Worm (Caenorhabditis elegans) whole organism, L4 larva: ENCODE data around the gene Y22D7AL.4.
A peak's percentile ranks its signal among the peaks of the same experiment; 100 is the strongest.

ENCODE experiments used
- D1046.2 ChIP-seq: fragments of 200-800 bp; sonication (Bioruptor generic); IDR thresholded peaks from 2 replicates; pipeline ENCODE4 v1.3.6; 2022; ENCODE audit warnings: missing genetic modification characterization, missing compliant biosample characterization
- F49E8.2 ChIP-seq: sonication (generic microtip); optimal IDR thresholded peaks from 2 replicates; lab custom pipeline; 2016; ENCODE audit warnings: missing compliant biosample characterization, mild to moderate bottlenecking, missing genetic modification characterization, borderline replicate concordance
- R02D3.7 ChIP-seq: fragments of 150-350 bp; sonication (generic microtip); optimal IDR thresholded peaks from 3 replicates; lab custom pipeline; 2014; ENCODE audit warnings: missing biosample characterization, missing genetic modification characterization
- T20F7.1 ChIP-seq: fragments of 200-800 bp; sonication (Bioruptor generic); optimal IDR thresholded peaks from 2 replicates; lab custom pipeline; 2018; ENCODE audit warnings: mild to moderate bottlenecking, missing genetic modification characterization, missing compliant biosample characterization
- T26A8.4 ChIP-seq: fragments of 200-800 bp; sonication (Bioruptor generic); IDR thresholded peaks from 2 replicates; pipeline ENCODE4 v1.3.6; 2022; ENCODE audit warnings: missing genetic modification characterization, missing compliant biosample characterization
- Y5F2A.4 ChIP-seq: fragments of 200-800 bp; sonication (Bioruptor generic); optimal IDR thresholded peaks from 2 replicates; lab custom pipeline; 2018; ENCODE audit warnings: mild to moderate bottlenecking, missing genetic modification characterization, missing compliant biosample characterization
- ZK546.5 ChIP-seq, 2 experiments: sonication (generic microtip); optimal IDR thresholded peaks; 2 replicates each; lab custom pipeline; 2017; ENCODE audit warnings: missing biosample characterization in 2 of 2, missing genetic modification characterization in 2 of 2
- arid-1 ChIP-seq: fragments of 200-800 bp; sonication (Bioruptor generic); conservative IDR thresholded peaks from 2 replicates; pipeline ENCODE4 v1.3.6; 2022; ENCODE audit warnings: missing genetic modification reagents, missing genetic modification characterization, missing compliant biosample characterization
- ceh-20 ChIP-seq: fragments of 200-800 bp; sonication (Bioruptor generic); IDR thresholded peaks from 2 replicates; pipeline ENCODE4 v1.3.6; 2022; ENCODE audit warnings: missing genetic modification reagents, missing genetic modification characterization, missing compliant biosample characterization
- ceh-82 ChIP-seq: sonication (generic microtip); optimal IDR thresholded peaks from 2 replicates; lab custom pipeline; 2017; ENCODE audit warnings: missing biosample characterization, missing genetic modification characterization
- cey-2 ChIP-seq: sonication (generic microtip); optimal IDR thresholded peaks from 3 replicates; lab custom pipeline; 2017; ENCODE audit warnings: missing genetic modification characterization, mild to moderate bottlenecking, missing compliant biosample characterization, antibody characterized with exemption, borderline replicate concordance; ENCODE audit not compliant: insufficient read depth
- ctbp-1 ChIP-seq: fragments of 200-800 bp; sonication (Bioruptor generic); IDR thresholded peaks from 2 replicates; pipeline ENCODE4 v1.3.6; 2022; ENCODE audit warnings: missing genetic modification reagents, missing genetic modification characterization, missing compliant biosample characterization
- daf-8 ChIP-seq: fragments of 200-800 bp; sonication (Bioruptor generic); IDR thresholded peaks from 2 replicates; pipeline ENCODE4 v1.3.6; 2022; ENCODE audit warnings: missing genetic modification characterization, missing compliant biosample characterization
- dmd-8 ChIP-seq: fragments of 200-800 bp; sonication (Bioruptor generic); IDR thresholded peaks from 2 replicates; pipeline ENCODE4 v1.3.6; 2022; ENCODE audit warnings: missing genetic modification characterization, missing compliant biosample characterization
- dmd-9 ChIP-seq: fragments of 200-800 bp; sonication (Bioruptor generic); IDR thresholded peaks from 2 replicates; pipeline ENCODE4 v1.3.6; 2022; ENCODE audit warnings: missing genetic modification reagents, missing genetic modification characterization, missing compliant biosample characterization
- egl-27 ChIP-seq: sonication (generic microtip); optimal IDR thresholded peaks from 3 replicates; lab custom pipeline; 2017; ENCODE audit warnings: missing biosample characterization, missing genetic modification reagents, missing genetic modification characterization
- egl-43 ChIP-seq: fragments of 200-800 bp; sonication (Bioruptor generic); IDR thresholded peaks from 2 replicates; pipeline ENCODE4 v1.3.6; 2022; ENCODE audit warnings: missing genetic modification reagents, missing genetic modification characterization, missing compliant biosample characterization
- fkh-10 ChIP-seq: fragments of 150-350 bp; optimal IDR thresholded peaks from 2 replicates; lab custom pipeline; 2014; ENCODE audit warnings: missing biosample characterization, missing genetic modification reagents, missing genetic modification characterization
- fos-1 ChIP-seq: fragments of 150-350 bp; optimal IDR thresholded peaks from 2 replicates; lab custom pipeline; 2014; ENCODE audit warnings: missing biosample characterization, missing genetic modification characterization
- gei-8 ChIP-seq: fragments of 200-800 bp; sonication (Bioruptor generic); optimal IDR thresholded peaks from 2 replicates; lab custom pipeline; 2018; ENCODE audit warnings: mild to moderate bottlenecking, missing genetic modification characterization, missing compliant biosample characterization
- hlh-11 ChIP-seq: fragments of 200-800 bp; sonication (Bioruptor generic); optimal IDR thresholded peaks from 2 replicates; lab custom pipeline; 2018; ENCODE audit warnings: mild to moderate bottlenecking, missing genetic modification characterization, missing compliant biosample characterization
- hlh-30 ChIP-seq: sonication (generic microtip); optimal IDR thresholded peaks from 2 replicates; lab custom pipeline; 2017; ENCODE audit warnings: antibody characterized with exemption, mild to moderate bottlenecking, missing genetic modification characterization, missing compliant biosample characterization; ENCODE audit not compliant: insufficient read depth
- hmg-1.1 ChIP-seq: fragments of 200-800 bp; sonication (Bioruptor generic); IDR thresholded peaks from 2 replicates; pipeline ENCODE4 v1.3.6; 2022; ENCODE audit warnings: missing genetic modification reagents, missing genetic modification characterization, missing compliant biosample characterization
- lim-7 ChIP-seq: fragments of 200-800 bp; sonication (Bioruptor generic); IDR thresholded peaks from 2 replicates; pipeline ENCODE4 v1.3.6; 2022; ENCODE audit warnings: missing genetic modification characterization, missing compliant biosample characterization
- lin-29 ChIP-seq: fragments of 200-800 bp; sonication (Bioruptor generic); IDR thresholded peaks from 2 replicates; pipeline ENCODE4 v1.3.6; 2022; ENCODE audit warnings: missing genetic modification reagents, missing genetic modification characterization, missing compliant biosample characterization
- lin-38 ChIP-seq: fragments of 200-800 bp; sonication (Bioruptor generic); IDR thresholded peaks from 2 replicates; pipeline ENCODE4 v1.3.6; 2022; ENCODE audit warnings: missing genetic modification reagents, missing genetic modification characterization, missing compliant biosample characterization
- lir-3 ChIP-seq: sonication (generic microtip); optimal IDR thresholded peaks from 2 replicates; lab custom pipeline; 2016; ENCODE audit warnings: mild to moderate bottlenecking, missing genetic modification characterization, missing compliant biosample characterization
- lsy-2 ChIP-seq, 2 experiments: fragments of 150-350 bp in 1 of 2; sonication (generic microtip) in 1 of 2; optimal IDR thresholded peaks; 2 replicates each; lab custom pipeline; 2014 to 2017; ENCODE audit warnings: missing biosample characterization in 2 of 2, missing genetic modification characterization in 2 of 2
- madf-5 ChIP-seq, 2 experiments: fragments of 200-800 bp; sonication (Bioruptor generic); IDR thresholded peaks; 2 replicates each; pipeline ENCODE4 v1.3.6; 2022; ENCODE audit warnings: missing compliant biosample characterization in 2 of 2, missing genetic modification characterization in 2 of 2
- madf-9 ChIP-seq: fragments of 200-800 bp; sonication (Bioruptor generic); conservative IDR thresholded peaks from 2 replicates; pipeline ENCODE4 v1.3.6; 2022; ENCODE audit warnings: missing genetic modification reagents, missing genetic modification characterization, missing compliant biosample characterization
- mdl-1 ChIP-seq, 2 experiments: fragments of 150-350 bp in 1 of 2; sonication (generic microtip) in 1 of 2; optimal IDR thresholded peaks; 2 replicates each; lab custom pipeline; 2014 to 2017; ENCODE audit warnings: missing biosample characterization in 2 of 2, missing genetic modification characterization in 2 of 2
- mep-1 ChIP-seq: fragments of 150-350 bp; sonication (generic microtip); optimal IDR thresholded peaks from 3 replicates; lab custom pipeline; 2014; ENCODE audit warnings: missing biosample characterization, missing genetic modification characterization
- mxl-2 ChIP-seq: fragments of 200-800 bp; sonication (Bioruptor generic); conservative IDR thresholded peaks from 2 replicates; pipeline ENCODE4 v1.3.6; 2022; ENCODE audit warnings: missing genetic modification reagents, missing genetic modification characterization, missing compliant biosample characterization
- mxl-3 ChIP-seq: fragments of 200-800 bp; sonication (Bioruptor generic); optimal IDR thresholded peaks from 2 replicates; lab custom pipeline; 2018; ENCODE audit warnings: mild to moderate bottlenecking, missing genetic modification characterization, missing compliant biosample characterization
- nhr-102 ChIP-seq: sonication (generic microtip); optimal IDR thresholded peaks from 2 replicates; lab custom pipeline; 2016; ENCODE audit warnings: mild to moderate bottlenecking, missing genetic modification characterization, moderate library complexity, missing compliant biosample characterization
- nhr-11 ChIP-seq: fragments of 150-350 bp; optimal IDR thresholded peaks from 2 replicates; lab custom pipeline; 2014; ENCODE audit warnings: missing biosample characterization, missing genetic modification characterization
- nhr-237 ChIP-seq: sonication (generic microtip); optimal IDR thresholded peaks from 2 replicates; lab custom pipeline; 2017; ENCODE audit warnings: missing biosample characterization, missing genetic modification characterization
- nhr-25 ChIP-seq: sonication (generic microtip); optimal IDR thresholded peaks from 2 replicates; lab custom pipeline; 2017; ENCODE audit warnings: missing genetic modification characterization, mild to moderate bottlenecking, missing compliant biosample characterization, antibody characterized with exemption, moderate library complexity, borderline replicate concordance; ENCODE audit not compliant: insufficient read depth
- rbr-2 ChIP-seq: sonication (generic microtip); optimal IDR thresholded peaks from 2 replicates; lab custom pipeline; 2016; ENCODE audit warnings: missing genotype, missing genetic modification characterization, missing compliant biosample characterization
- saeg-2 ChIP-seq: fragments of 200-800 bp; sonication (Bioruptor generic); IDR thresholded peaks from 2 replicates; pipeline ENCODE4 v1.3.6; 2022; ENCODE audit warnings: missing genetic modification reagents, missing genetic modification characterization, missing compliant biosample characterization
- sdz-12 ChIP-seq: fragments of 200-800 bp; sonication (Bioruptor generic); optimal IDR thresholded peaks from 2 replicates; lab custom pipeline; 2018; ENCODE audit warnings: mild to moderate bottlenecking, missing genetic modification characterization, missing compliant biosample characterization
- snpc-1.2 ChIP-seq: fragments of 200-800 bp; sonication (Bioruptor generic); IDR thresholded peaks from 2 replicates; pipeline ENCODE4 v1.3.6; 2022; ENCODE audit warnings: missing genetic modification reagents, missing genetic modification characterization, missing compliant biosample characterization
- spr-1 ChIP-seq: sonication (generic microtip); optimal IDR thresholded peaks from 2 replicates; lab custom pipeline; 2016; ENCODE audit warnings: mild to moderate bottlenecking, missing genetic modification characterization, missing compliant biosample characterization
- spr-3 ChIP-seq: fragments of 200-800 bp; sonication (Bioruptor generic); optimal IDR thresholded peaks from 2 replicates; lab custom pipeline; 2018; ENCODE audit warnings: mild to moderate bottlenecking, missing genetic modification characterization, missing compliant biosample characterization
- tag-97 ChIP-seq: fragments of 200-800 bp; sonication (Bioruptor generic); IDR thresholded peaks from 2 replicates; pipeline ENCODE4 v1.3.6; 2022; ENCODE audit warnings: missing genetic modification characterization, missing compliant biosample characterization
- zag-1 ChIP-seq: fragments of 150-350 bp; optimal IDR thresholded peaks from 2 replicates; lab custom pipeline; 2014; ENCODE audit warnings: missing biosample characterization, missing genetic modification characterization
- zfp-2 ChIP-seq: sonication (generic microtip); optimal IDR thresholded peaks from 2 replicates; lab custom pipeline; 2016; ENCODE audit warnings: mild to moderate bottlenecking, missing genetic modification characterization, missing compliant biosample characterization
- zfp-3 ChIP-seq: fragments of 200-800 bp; sonication (Bioruptor generic); conservative IDR thresholded peaks from 2 replicates; pipeline ENCODE4 v1.3.6; 2022; ENCODE audit warnings: missing genetic modification reagents, missing genetic modification characterization, missing compliant biosample characterization
- zip-11 ChIP-seq: fragments of 200-800 bp; sonication (Bioruptor generic); IDR thresholded peaks from 2 replicates; pipeline ENCODE4 v1.3.6; 2022; ENCODE audit warnings: missing genetic modification characterization, missing compliant biosample characterization
- ztf-7 ChIP-seq: fragments of 150-350 bp; optimal IDR thresholded peaks from 2 replicates; lab custom pipeline; 2014; ENCODE audit warnings: missing biosample characterization, missing genetic modification characterization

Y22D7AL.4 gene

ce11 chrIII:1618915-1619314 is 7.5 kb upstream of the Y22D7AL.4 start, which contains the start of gene Y22D7AL.10 (continued):
- TF ChIP-seq fkh-10 (peak; percentile 97), egl-27 (tag; lab: Kevin White, UChicago) (no peak), zfp-2 (tag; lab: Kevin White, UChicago) (peak; percentile 87), hlh-30 (tag; lab: Kevin White, UChicago) (peak; percentile 94), hlh-11 (peak; percentile 97), T26A8.4 (GFP tag; lab: Robert Waterston, UW) (peak; percentile 98), nhr-11 (tag; lab: Kevin White, UChicago) (peak; percentile 93), F49E8.2 (tag; lab: Kevin White, UChicago) (peak; percentile 97), fos-1 (tag; lab: Kevin White, UChicago) (peak; percentile 39), arid-1 (GFP tag; lab: Robert Waterston, UW) (peak; percentile 97), mdl-1 (tag; optimal IDR thresholded peaks at IDR 0.05; lab: Kevin White, UChicago) (peak in 1 of 2 experiments; percentile 76), snpc-1.2 (GFP tag; lab: Robert Waterston, UW) (peak; percentile 91), lin-38 (peak; percentile 96), cey-2 (peak; percentile 30), spr-3 (GFP tag; lab: Kevin White, UChicago) (peak; percentile 98), lin-29 (peak; percentile 98), ztf-7 (tag; lab: Kevin White, UChicago) (peak; percentile 83), D1046.2 (GFP tag; lab: Robert Waterston, UW) (peak; percentile 93), Y5F2A.4 (GFP tag; lab: Kevin White, UChicago) (peak; percentile 90), ceh-82 (tag; lab: Kevin White, UChicago) (no peak), spr-1 (peak; percentile 97), sdz-12 (GFP tag; lab: Kevin White, UChicago) (peak; percentile 78), nhr-102 (tag; lab: Kevin White, UChicago) (peak; percentile 98), daf-8 (GFP tag; lab: Robert Waterston, UW) (no peak), madf-5 (GFP tag; IDR thresholded peaks at IDR 0.05; lab: Robert Waterston, UW) (peak in 1 of 2 experiments; percentile 87; a peak in 2 of 4 replicates), nhr-237 (no peak), R02D3.7 (tag; lab: Kevin White, UChicago) (no peak), mep-1 (tag; lab: Kevin White, UChicago) (peak; percentile 99), T20F7.1 (GFP tag; lab: Kevin White, UChicago) (peak; percentile 91), mxl-3 (peak; percentile 72), zag-1 (tag; lab: Kevin White, UChicago) (peak; percentile 17), zip-11 (GFP tag; lab: Robert Waterston, UW) (peak; percentile 82; the same call in 1 of the 2 replicates), lir-3 (peak; percentile 76), saeg-2 (GFP tag; lab: Robert Waterston, UW) (peak; percentile 97), lim-7 (GFP tag; lab: Robert Waterston, UW) (peak; percentile 53; the same call in 1 of the 2 replicates), ZK546.5 (tag; optimal IDR thresholded peaks at IDR 0.05; lab: Kevin White, UChicago) (peak in 1 of 2 experiments; percentile 61), tag-97 (GFP tag; lab: Robert Waterston, UW) (0 out of 2 replicates have a peak, but pooled peaks have one; percentile 75), gei-8 (GFP tag; lab: Kevin White, UChicago) (peak; percentile 81), ceh-20 (peak; percentile 97), madf-9 (peak; percentile 93), rbr-2 (tag; lab: Kevin White, UChicago) (peak; percentile 98), nhr-25 (peak; percentile 93), mxl-2 (GFP tag; lab: Robert Waterston, UW) (0 out of 2 replicates have a peak, but pooled peaks have one; percentile 23), zfp-3 (GFP tag; lab: Robert Waterston, UW) (peak; percentile 96), dmd-8 (peak; percentile 73), hmg-1.1 (peak; percentile 99), ctbp-1 (GFP tag; lab: Robert Waterston, UW) (peak; percentile 98), egl-43 (GFP tag; lab: Robert Waterston, UW) (peak; percentile 98), lsy-2 (tag; optimal IDR thresholded peaks at IDR 0.05; lab: Kevin White, UChicago) (peak; percentile 92 to 97), dmd-9 (GFP tag; lab: Robert Waterston, UW) (peak; percentile 95)
